Worm (Caenorhabditis elegans): ENCODE measurements around the gene glb-11.

glb-11 gene

DNA sequence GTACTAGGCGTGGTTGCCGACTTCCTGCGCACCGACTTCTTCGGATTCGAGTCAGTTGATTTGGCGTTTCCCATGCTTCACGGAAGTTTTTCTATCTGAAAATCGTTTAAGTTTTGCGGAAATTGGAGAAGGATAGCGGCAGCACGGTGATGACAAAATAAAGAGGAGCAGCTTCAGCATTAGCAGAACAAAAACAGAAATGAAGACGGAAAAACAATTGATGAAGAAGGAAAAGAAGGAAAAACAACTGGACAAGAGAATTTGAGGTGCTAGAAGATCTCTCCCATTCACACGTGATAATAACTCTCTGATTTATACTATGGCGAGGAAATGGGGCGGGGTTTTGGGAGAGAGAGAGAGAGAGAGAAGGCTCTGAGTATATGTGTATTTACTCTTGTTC is at the start of gene glb-11:
glb-11 (minus strand) TSS at position 101 of the 400 bp plus-strand sequence.
- no peak for TF ChIP-seq pqm-1 (tag; optimal IDR thresholded peaks at IDR 0.05)
- TF ChIP-seq eor-1 (tag; optimal IDR thresholded peaks at IDR 0.05): no peak
- no peak for TF ChIP-seq nhr-76 (tag; optimal IDR thresholded peaks at IDR 0.05)
- TF ChIP-seq nhr-237 (tag; optimal IDR thresholded peaks at IDR 0.05): no peak
- no peak for TF ChIP-seq nfya-1 (tag; optimal IDR thresholded peaks at IDR 0.05; ENCODE audit: insufficient read depth)
- TF ChIP-seq hmg-11 (tag; optimal IDR thresholded peaks at IDR 0.05): no peak
- TF ChIP-seq ceh-28 (tag; optimal IDR thresholded peaks at IDR 0.05): no peak
- TF ChIP-seq ceh-9 (tag; optimal IDR thresholded peaks at IDR 0.05): no peak
- TF ChIP-seq ztf-11 (tag; optimal IDR thresholded peaks at IDR 0.05): no peak
- TF ChIP-seq mdl-1 (tag; optimal IDR thresholded peaks at IDR 0.05): no peak
- TF ChIP-seq ZK546.5 (tag; optimal IDR thresholded peaks at IDR 0.05): no peak

DNA sequence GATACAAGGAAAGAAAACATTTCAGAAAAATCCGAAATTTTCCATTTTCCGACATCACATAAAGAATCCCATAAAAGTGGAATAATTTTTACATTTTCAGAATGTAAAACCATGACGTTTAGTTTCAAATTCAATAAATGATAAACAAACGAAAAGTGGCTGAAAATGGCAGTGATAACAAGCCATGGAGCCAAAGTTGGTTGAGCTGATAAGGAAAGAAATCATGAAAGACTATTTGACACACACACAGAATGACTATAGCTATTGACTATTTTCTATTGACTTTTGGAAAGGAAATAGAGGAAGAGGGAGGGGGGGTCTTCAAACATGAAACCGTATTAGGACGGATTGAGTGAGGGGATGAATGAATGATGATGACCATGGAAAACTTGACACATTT is 47.8 kb upstream of the glb-11 start:
- TF ChIP-seq pha-4 (tag; optimal IDR thresholded peaks at IDR 0.05) (peak; percentile 66), elt-2 (tag; optimal IDR thresholded peaks at IDR 0.05) (peak; percentile 87), nhr-77 (tag; optimal IDR thresholded peaks at IDR 0.05) (no peak), ceh-28 (tag; optimal IDR thresholded peaks at IDR 0.05) (no peak), lin-15B (tag; optimal IDR thresholded peaks at IDR 0.05) (no peak), jun-1 (tag; optimal IDR thresholded peaks at IDR 0.05) (peak; percentile 21), pqm-1 (tag; optimal IDR thresholded peaks at IDR 0.05) (peak; percentile 64)

ce11 chrIII:4037332-4037731 is 45.3 kb upstream of the glb-11 start:
- TF ChIP-seq jun-1 (tag; optimal IDR thresholded peaks at IDR 0.05) (no peak), pha-4 (tag; optimal IDR thresholded peaks at IDR 0.05) (peak; percentile 18), nhr-23 (tag; optimal IDR thresholded peaks at IDR 0.05) (peak; percentile 33), ceh-9 (tag; optimal IDR thresholded peaks at IDR 0.05) (no peak), lin-39 (tag; optimal IDR thresholded peaks at IDR 0.05) (peak; percentile 92), egl-27 (tag; optimal IDR thresholded peaks at IDR 0.05) (no peak), nhr-28 (tag; optimal IDR thresholded peaks at IDR 0.05) (no peak), elt-2 (tag; optimal IDR thresholded peaks at IDR 0.05) (peak; percentile 11), unc-39 (tag; optimal IDR thresholded peaks at IDR 0.05) (no peak), nfya-1 (tag; optimal IDR thresholded peaks at IDR 0.05; ENCODE audit: insufficient read depth) (peak; percentile 53), ZK546.5 (tag; optimal IDR thresholded peaks at IDR 0.05) (no peak)

ce11 chrIII:4036740-4037139 is 44.8 kb upstream of the glb-11 start, which contains the start of gene hum-5:
Gene hum-5, minus strand, starts transcription at chrIII:4036840.
- no peak for TF ChIP-seq tbx-2 (tag; optimal IDR thresholded peaks at IDR 0.05)
- TF ChIP-seq unc-62 (GFP tag; optimal IDR thresholded peaks at IDR 0.05): no peak
- TF ChIP-seq jun-1 (tag; optimal IDR thresholded peaks at IDR 0.05): no peak
- no peak for TF ChIP-seq snpc-4 (tag; optimal IDR thresholded peaks at IDR 0.05)
- TF ChIP-seq elt-3 (tag; optimal IDR thresholded peaks at IDR 0.05): no peak
- TF ChIP-seq fkh-2 (tag; optimal IDR thresholded peaks at IDR 0.05): no peak
- no peak for TF ChIP-seq ZK546.5 (tag; optimal IDR thresholded peaks at IDR 0.05)
- no peak for TF ChIP-seq ceh-28 (tag; optimal IDR thresholded peaks at IDR 0.05)
- no peak for TF ChIP-seq egl-27 (tag; optimal IDR thresholded peaks at IDR 0.05)
- no peak for TF ChIP-seq pqm-1 (tag; optimal IDR thresholded peaks at IDR 0.05)
- TF ChIP-seq zag-1 (tag; optimal IDR thresholded peaks at IDR 0.05): no peak
- no peak for TF ChIP-seq ceh-9 (tag; optimal IDR thresholded peaks at IDR 0.05)
- TF ChIP-seq nfya-1 (tag; optimal IDR thresholded peaks at IDR 0.05; ENCODE audit: insufficient read depth): no peak
- TF ChIP-seq fkh-10 (GFP tag; optimal IDR thresholded peaks at IDR 0.05): no peak
- TF ChIP-seq nhr-76 (tag; optimal IDR thresholded peaks at IDR 0.05): no peak
- no peak for TF ChIP-seq ztf-4 (tag; optimal IDR thresholded peaks at IDR 0.05)
- TF ChIP-seq hmg-11 (tag; optimal IDR thresholded peaks at IDR 0.05): no peak
- no peak for TF ChIP-seq nhr-11 (tag; optimal IDR thresholded peaks at IDR 0.05)

- peak; percentile 39 for TF ChIP-seq lin-39 (tag; optimal IDR thresholded peaks at IDR 0.05)
- no peak for TF ChIP-seq aly-2 (tag; optimal IDR thresholded peaks at IDR 0.05)
Measured at ce11 chrIII:4034984-4035383, 43.0 kb upstream of the glb-11 start.

DNA sequence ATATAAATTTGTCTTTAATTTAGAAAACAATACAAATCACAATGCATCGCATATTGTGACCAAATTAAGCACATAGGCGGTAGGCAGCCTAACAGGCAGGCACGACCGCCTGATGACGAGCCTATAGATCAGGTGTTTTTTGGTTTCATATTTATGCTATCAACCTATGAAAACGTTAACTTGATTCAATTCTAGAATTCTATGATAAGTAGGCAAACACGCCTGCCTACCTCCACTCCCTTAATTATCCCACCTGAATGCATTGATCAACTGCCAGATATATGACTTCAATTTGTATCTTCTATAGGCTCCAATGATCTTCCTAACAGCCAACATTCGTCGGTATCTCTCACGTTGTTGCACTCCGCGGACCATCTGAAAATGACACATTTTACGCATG is 38.9 kb upstream of the glb-11 start:
- TF ChIP-seq pqm-1 (tag; optimal IDR thresholded peaks at IDR 0.05) (no peak), mdl-1 (tag; optimal IDR thresholded peaks at IDR 0.05) (no peak), mml-1 (tag; optimal IDR thresholded peaks at IDR 0.05) (no peak), nhr-23 (tag; optimal IDR thresholded peaks at IDR 0.05) (no peak), unc-62 (GFP tag; optimal IDR thresholded peaks at IDR 0.05) (no peak), ama-1 (optimal IDR thresholded peaks at IDR 0.05) (no peak), fkh-10 (GFP tag; optimal IDR thresholded peaks at IDR 0.05) (no peak), nhr-12 (tag; optimal IDR thresholded peaks at IDR 0.05) (no peak), jun-1 (tag; optimal IDR thresholded peaks at IDR 0.05) (no peak), egl-5 (tag; optimal IDR thresholded peaks at IDR 0.05) (no peak), lsy-12 (tag; optimal IDR thresholded peaks at IDR 0.05) (no peak), ceh-82 (tag; optimal IDR thresholded peaks at IDR 0.05) (no peak), nhr-28 (tag; optimal IDR thresholded peaks at IDR 0.05) (no peak), skn-1 (tag; optimal IDR thresholded peaks at IDR 0.05) (no peak)

All from whole organism, L3 larva.